Fruit fly (Drosophila melanogaster): ENCODE results near the gene Rbp9.
A peak's percentile ranks its signal among the peaks of the same experiment; 100 is the strongest.

Gene Rbp9

DNA sequence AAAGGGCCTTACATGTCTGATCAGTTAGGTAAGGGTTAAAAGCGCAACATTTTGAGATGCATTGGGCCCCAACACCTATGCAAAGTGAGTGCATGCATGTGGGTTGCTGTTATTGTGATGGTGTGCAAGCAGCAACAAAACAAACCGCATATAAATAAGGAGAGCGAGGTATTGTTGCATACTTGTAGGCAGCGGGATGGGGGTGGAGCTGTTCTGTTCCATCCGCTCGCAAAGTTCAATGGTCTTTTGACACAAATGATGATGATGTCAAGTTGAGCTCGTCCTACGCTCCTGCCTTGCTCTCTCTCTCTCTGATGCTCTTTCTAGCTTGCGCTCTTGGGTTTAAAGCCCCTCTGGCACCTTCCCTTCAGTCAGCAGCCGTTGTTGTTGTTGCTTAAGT is 1.1 kb downstream of the Rbp9 start:
- no peak for TF ChIP-seq noc (tag; optimal IDR thresholded peaks at IDR 0.05)

dm6 chr2L:2956358-2956757 is 1.8 kb downstream of the Rbp9 start:
- TF ChIP-seq noc (tag; optimal IDR thresholded peaks at IDR 0.05) = no peak

DNA sequence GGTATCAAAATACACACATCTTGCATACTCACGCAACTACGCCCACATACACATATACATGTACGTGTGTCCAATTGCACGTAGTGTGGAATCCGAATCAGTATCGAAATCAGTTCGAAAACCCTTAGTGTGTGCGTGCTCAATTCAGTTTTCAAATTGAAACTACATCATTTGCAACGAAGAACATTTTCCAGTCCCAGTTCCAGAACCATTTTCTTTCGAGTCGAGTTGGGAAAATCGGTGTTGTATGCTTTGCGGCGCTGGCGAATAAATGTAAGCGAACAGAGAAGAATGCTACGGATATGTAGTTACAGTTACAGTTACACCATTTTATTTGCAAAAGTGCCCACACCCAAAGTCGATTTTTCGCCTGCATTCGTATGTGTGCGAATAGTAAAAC is 2.4 kb downstream of the Rbp9 start:
- no peak for TF ChIP-seq noc (tag; optimal IDR thresholded peaks at IDR 0.05)

- no peak for TF ChIP-seq noc (tag; optimal IDR thresholded peaks at IDR 0.05)
Observed at dm6 chr2L:2957547-2958174, 3.1 kb downstream of the Rbp9 start.

DNA sequence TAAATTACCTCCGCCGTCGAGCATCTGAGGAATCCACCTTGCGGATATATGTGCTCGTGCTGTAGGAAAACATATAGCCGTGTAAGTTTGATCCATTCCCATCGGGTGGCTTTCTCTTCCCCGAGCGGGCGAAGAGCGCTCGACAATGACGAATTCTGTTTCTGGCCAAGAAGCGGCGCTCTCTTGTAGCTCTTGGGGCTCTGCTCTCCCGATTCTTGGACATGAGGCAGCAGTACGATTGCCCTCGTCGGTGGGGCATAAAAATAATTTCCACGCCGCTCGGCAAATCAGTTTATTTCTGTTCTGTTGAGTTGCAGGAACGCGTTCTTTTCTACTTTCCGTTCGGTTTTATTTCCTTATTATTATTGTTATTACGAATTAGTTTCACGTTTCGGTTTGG is 4.3 kb downstream of the Rbp9 start:
- no peak for TF ChIP-seq noc (tag; optimal IDR thresholded peaks at IDR 0.05)

- no peak for TF ChIP-seq noc (tag; optimal IDR thresholded peaks at IDR 0.05)
Observed at dm6 chr2L:2966917-2967316, 12.4 kb downstream of the Rbp9 start.

DNA sequence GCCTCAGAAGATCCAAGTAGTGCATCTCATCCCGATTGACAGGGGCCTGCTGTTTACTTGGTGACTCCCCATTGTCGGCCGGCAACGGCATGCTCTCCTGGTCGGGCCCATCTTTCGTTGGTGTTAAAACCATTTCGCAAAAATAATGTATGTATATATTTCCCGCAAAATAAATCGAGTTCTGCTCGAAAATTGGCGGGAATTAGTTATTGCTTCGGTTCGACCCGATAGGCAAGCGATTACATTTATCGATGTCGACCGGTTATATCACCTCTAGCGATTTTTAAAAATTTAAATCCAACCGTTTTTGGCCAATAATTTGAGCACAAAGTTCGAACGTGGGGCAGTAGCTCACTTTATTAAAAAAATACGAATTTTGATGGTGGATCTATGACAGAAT is 14.9 kb downstream of the Rbp9 start, which contains the start of gene Ts:
Ts (minus strand) TSS at position 201 of the 400 bp plus-strand sequence.
- TF ChIP-seq noc (tag; optimal IDR thresholded peaks at IDR 0.05) = no peak

dm6 chr2L:2972439-2972936 is 17.9 kb downstream of the Rbp9 start, which contains the start of the genes Rrp1 and gammaTub23C:
Gene Rrp1, minus strand, starts transcription at chr2L:2972508.
Gene gammaTub23C, plus strand, starts transcription at chr2L:2972891.
- TF ChIP-seq noc (tag; optimal IDR thresholded peaks at IDR 0.05) = peak; percentile 90

- TF ChIP-seq noc (tag; optimal IDR thresholded peaks at IDR 0.05) = no peak
Observed at dm6 chr2L:2976829-2977228, 22.3 kb downstream of the Rbp9 start, which contains the start of the genes CG9641 and CG3165. Gene CG9641, minus strand, starts transcription at chr2L:2976862. Gene CG3165, plus strand, starts transcription at chr2L:2977122.

DNA sequence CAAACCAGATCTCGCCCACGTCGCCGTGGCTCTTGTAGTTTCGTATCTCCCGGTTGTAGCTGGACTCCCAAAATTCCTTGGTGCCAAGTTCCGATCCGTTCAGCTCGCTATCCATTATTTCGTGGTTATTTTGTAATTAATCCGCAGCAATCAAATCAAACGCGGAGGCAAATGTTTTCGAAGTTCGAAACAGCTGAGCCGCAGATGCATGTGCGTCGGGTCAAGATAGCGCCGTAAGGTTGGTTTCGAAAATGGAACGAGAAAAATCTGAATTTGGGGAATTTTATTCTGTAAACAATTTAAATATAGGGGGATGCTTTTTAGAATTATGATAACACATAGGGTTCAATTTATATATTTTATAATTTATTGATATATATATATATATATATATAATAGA is 24.5 kb downstream of the Rbp9 start, which contains the start of gene CG9643:
CG9643 (minus strand) TSS at position 198 of the 400 bp plus-strand sequence.
- TF ChIP-seq noc (tag; optimal IDR thresholded peaks at IDR 0.05) = no peak

- TF ChIP-seq noc (tag; optimal IDR thresholded peaks at IDR 0.05) = no peak
Observed at dm6 chr2L:2986776-2987175, 32.2 kb downstream of the Rbp9 start.

- no peak for TF ChIP-seq noc (tag; optimal IDR thresholded peaks at IDR 0.05)
Observed at dm6 chr2L:2987681-2988381, 33.3 kb downstream of the Rbp9 start, which contains the start of the genes Chd1 and Bem46. Gene Chd1, minus strand, starts transcription at chr2L:2987723. Gene Bem46, plus strand, starts transcription at chr2L:2988116.

- TF ChIP-seq noc (tag; optimal IDR thresholded peaks at IDR 0.05) = no peak
Observed at dm6 chr2L:2992664-2993174, 38.2 kb downstream of the Rbp9 start, which contains the start of the genes okr and CG3558. Gene okr, minus strand, starts transcription at chr2L:2992759. Gene CG3558, plus strand, starts transcription at chr2L:2992870.

DNA sequence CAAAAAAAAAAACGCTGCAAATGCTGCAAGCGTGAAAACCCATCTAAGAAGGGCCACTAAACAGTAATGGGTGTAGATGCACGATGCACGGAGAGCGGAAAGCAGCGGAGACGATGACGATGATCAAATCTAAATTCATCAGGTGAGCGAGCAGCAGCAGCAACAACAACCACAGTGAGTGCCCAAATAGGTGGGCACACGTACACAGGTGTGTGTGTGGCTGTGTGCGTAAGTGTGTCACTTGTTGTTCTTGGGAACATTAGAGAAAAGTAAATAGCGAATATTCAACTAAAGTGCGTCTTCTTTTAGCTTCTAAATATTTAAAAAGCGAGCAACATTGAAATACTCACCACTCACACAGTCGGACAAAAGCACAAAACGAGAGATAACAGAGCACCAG is 38.7 kb downstream of the Rbp9 start:
- TF ChIP-seq noc (tag; optimal IDR thresholded peaks at IDR 0.05) = no peak

DNA sequence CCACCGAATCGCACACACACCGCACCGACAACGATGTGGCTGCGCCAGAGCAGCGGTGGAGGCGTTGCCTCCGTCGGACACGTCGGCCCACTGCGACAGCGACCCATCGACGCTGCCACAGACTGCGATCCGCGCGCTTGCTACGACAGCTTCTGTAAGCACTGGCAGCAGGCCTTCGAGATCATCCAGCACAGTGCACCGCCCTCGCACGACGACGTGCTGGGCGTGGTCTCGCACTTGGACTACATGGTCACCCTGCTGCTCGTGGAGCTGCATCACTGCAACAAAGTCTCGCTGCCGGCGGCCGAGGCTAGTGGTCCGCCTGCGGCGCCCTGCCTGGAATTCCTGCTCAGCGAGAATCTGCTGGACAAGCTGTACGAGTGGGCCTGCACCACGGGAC is 39.1 kb downstream of the Rbp9 start:
- no peak for TF ChIP-seq noc (tag; optimal IDR thresholded peaks at IDR 0.05)

DNA sequence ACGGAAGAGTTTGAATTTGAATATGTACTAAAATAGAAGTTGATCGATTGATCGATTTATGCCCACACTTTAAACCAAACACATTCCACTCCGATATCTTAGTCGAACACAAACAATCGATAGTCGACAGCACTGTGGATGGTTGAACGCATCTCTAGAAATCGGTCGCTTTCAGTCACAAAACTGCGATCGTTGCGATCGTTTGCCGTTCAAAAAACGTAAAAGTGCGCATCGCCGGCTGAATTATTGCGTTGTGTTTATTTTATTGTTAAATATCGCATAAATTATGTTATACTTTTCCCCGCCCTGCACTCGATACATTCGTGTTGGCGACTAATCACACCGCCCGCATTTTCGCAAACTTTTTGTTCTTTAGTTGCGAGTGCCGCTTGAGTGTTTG is 44.6 kb downstream of the Rbp9 start, which contains the start of gene Ccdc85:
Ccdc85 (plus strand) TSS at position 174 of the 400 bp plus-strand sequence.
- no peak for TF ChIP-seq noc (tag; optimal IDR thresholded peaks at IDR 0.05)

Measured in whole organism, larva.